Fruit fly (Drosophila melanogaster) Kc167 (cell line): ENCODE results near the gene CG6000.

Source experiments
- Myc ChIP-seq: fragments of >200 bp; optimal IDR thresholded peaks from 2 replicates; lab custom pipeline; 2017; ENCODE audit warnings: missing external identifiers
- Sin3A ChIP-seq: fragments of >200 bp; optimal IDR thresholded peaks from 2 replicates; lab custom pipeline; 2018; ENCODE audit warnings: missing external identifiers
- h ChIP-seq: fragments of >200 bp; optimal IDR thresholded peaks from 3 replicates; lab custom pipeline; 2018; ENCODE audit warnings: missing external identifiers
- insv ChIP-seq: fragments of >200 bp; optimal IDR thresholded peaks from 3 replicates; lab custom pipeline; 2018; ENCODE audit warnings: missing external identifiers
- psq ChIP-seq: fragments of >200 bp; optimal IDR thresholded peaks from 2 replicates; lab custom pipeline; 2017; ENCODE audit warnings: missing external identifiers
- ttk ChIP-seq: sonication (Bioruptor generic); optimal IDR thresholded peaks from 2 replicates; lab custom pipeline; 2017; ENCODE audit warnings: missing external identifiers

DNA sequence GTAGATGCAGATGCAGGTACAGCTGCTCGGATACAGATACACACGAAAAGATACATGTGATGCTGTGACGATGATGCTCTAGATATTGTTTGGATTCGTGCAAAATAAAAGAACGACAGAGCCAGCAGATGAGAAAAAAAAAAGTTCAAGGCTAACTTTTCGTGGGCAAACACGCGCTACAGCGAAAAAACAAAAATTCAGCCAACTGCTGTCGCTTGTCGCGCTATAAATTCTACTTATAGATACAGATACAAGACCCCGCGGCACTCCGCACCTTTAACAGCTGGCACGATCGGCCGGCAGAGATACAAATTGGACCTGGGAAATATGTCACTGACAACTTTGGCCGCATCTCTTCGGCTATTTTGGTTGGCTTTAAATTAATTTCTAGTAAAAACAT lies 27.7 kb upstream of the CG6000 start:
- TF ChIP-seq ttk (lab: Kevin White, UChicago) = no peak
- no peak for TF ChIP-seq h
- no peak for TF ChIP-seq Myc (lab: Kevin White, UChicago)
- no peak for TF ChIP-seq Sin3A (lab: Kevin White, UChicago)
- TF ChIP-seq insv (lab: Kevin White, UChicago) = no peak
- TF ChIP-seq psq (lab: Kevin White, UChicago) = no peak
